Worm (Caenorhabditis elegans) whole organism, mixed stage, embryonic: ENCODE results near the gene T11G6.3.

ENCODE experiments used
- nhr-12 ChIP-seq: fragments of 150-350 bp; optimal IDR thresholded peaks from 2 replicates; lab custom pipeline; 2014; ENCODE audit warnings: missing biosample characterization, missing genetic modification characterization
- unc-39 ChIP-seq: fragments of 150-350 bp; optimal IDR thresholded peaks from 2 replicates; lab custom pipeline; 2014; ENCODE audit warnings: missing biosample characterization, missing genetic modification characterization
- unc-62 ChIP-seq: fragments of 150-350 bp; optimal IDR thresholded peaks from 2 replicates; lab custom pipeline; 2014; ENCODE audit warnings: missing biosample characterization, missing genetic modification reagents, missing genetic modification characterization
- ztf-11 ChIP-seq: fragments of 150-350 bp; optimal IDR thresholded peaks from 2 replicates; lab custom pipeline; 2014; ENCODE audit warnings: missing biosample characterization, missing genetic modification characterization

DNA sequence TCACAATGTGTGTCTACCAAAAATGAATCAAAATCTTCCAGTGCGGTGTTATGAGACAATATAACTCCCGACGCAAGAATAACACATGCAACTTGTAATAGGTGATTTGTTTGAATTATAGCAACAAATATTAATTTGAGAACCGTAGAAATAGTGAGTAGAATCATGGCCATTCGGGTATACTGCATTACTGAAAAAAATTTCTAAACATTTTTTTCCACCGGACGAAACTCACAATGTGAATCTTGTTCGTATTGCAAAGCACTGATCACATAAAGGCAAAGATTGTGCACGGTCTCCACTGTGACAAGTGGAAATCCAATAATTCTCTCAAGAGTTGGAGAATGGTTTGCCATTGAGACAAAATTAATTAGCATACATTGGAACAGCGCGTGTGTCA is 47.4 kb upstream of the T11G6.3 start:
- TF ChIP-seq unc-39 (tag; lab: Kevin White, UChicago) (no peak), ztf-11 (tag; lab: Kevin White, UChicago) (no peak), unc-62 (GFP tag; lab: Kevin White, UChicago) (no peak), nhr-12 (tag; lab: Kevin White, UChicago) (no peak)
